Fruit fly (Drosophila melanogaster) Kc167 (cell line): ENCODE data around the gene w.

Experiments used
- psq ChIP-seq: fragments of >200 bp; optimal IDR thresholded peaks from 2 replicates; lab custom pipeline; 2017; ENCODE audit warnings: missing external identifiers
- ttk ChIP-seq: sonication (Bioruptor generic); optimal IDR thresholded peaks from 2 replicates; lab custom pipeline; 2017; ENCODE audit warnings: missing external identifiers

- no peak for TF ChIP-seq ttk (lab: Kevin White, UChicago)
- TF ChIP-seq psq (lab: Kevin White, UChicago), result no peak
Measured at dm6 chrX:2794876-2795275, 1.4 kb downstream of the w start.
